Fruit fly (Drosophila melanogaster) Kc167 (cell line): ENCODE data around the gene g.

ENCODE experiments used
- h ChIP-seq: fragments of >200 bp; optimal IDR thresholded peaks from 3 replicates; lab custom pipeline; 2018; ENCODE audit warnings: missing external identifiers
- psq ChIP-seq: fragments of >200 bp; optimal IDR thresholded peaks from 2 replicates; lab custom pipeline; 2017; ENCODE audit warnings: missing external identifiers
- ttk ChIP-seq: sonication (Bioruptor generic); optimal IDR thresholded peaks from 2 replicates; lab custom pipeline; 2017; ENCODE audit warnings: missing external identifiers

dm6 chrX:13783534-13783949 lies 47.5 kb upstream of the g start, which contains the start of gene inaE:
- TF ChIP-seq psq (lab: Kevin White, UChicago) (no peak), ttk (no peak), h (no peak)
